Worm (Caenorhabditis elegans) whole organism, young adult: ENCODE measurements around the gene pix-1.
A peak's percentile ranks its signal among the peaks of the same experiment; 100 is the strongest.

ENCODE experiments used
- B0019.2 ChIP-seq: fragments of 200-800 bp; sonication (Bioruptor generic); conservative IDR thresholded peaks from 2 replicates; pipeline ENCODE4 v1.3.6; 2022; ENCODE audit warnings: missing genetic modification reagents, missing genetic modification characterization, missing compliant biosample characterization
- B0261.1 ChIP-seq: sonication (generic microtip); optimal IDR thresholded peaks from 2 replicates; lab custom pipeline; 2016; ENCODE audit warnings: mild to moderate bottlenecking, missing genetic modification characterization, moderate library complexity, missing compliant biosample characterization
- C17E4.6 ChIP-seq: fragments of 200-800 bp; sonication (Bioruptor generic); IDR thresholded peaks from 2 replicates; pipeline ENCODE4 v1.3.6; 2022; ENCODE audit warnings: missing genetic modification reagents, missing genetic modification characterization, missing compliant biosample characterization
- D2030.7 ChIP-seq: fragments of 200-800 bp; sonication (Bioruptor generic); IDR thresholded peaks from 2 replicates; pipeline ENCODE4 v1.3.6; 2022; ENCODE audit warnings: missing genetic modification reagents, missing genetic modification characterization, missing compliant biosample characterization
- F22D6.2 ChIP-seq: sonication (generic microtip); optimal IDR thresholded peaks from 2 replicates; lab custom pipeline; 2016; ENCODE audit warnings: mild to moderate bottlenecking, missing genetic modification characterization, missing compliant biosample characterization
- F23B12.7 ChIP-seq: sonication (generic microtip); optimal IDR thresholded peaks from 2 replicates; lab custom pipeline; 2017; ENCODE audit warnings: missing genetic modification characterization, mild to moderate bottlenecking, missing compliant biosample characterization, antibody characterized with exemption, moderate library complexity; ENCODE audit not compliant: insufficient read depth
- F33H1.4 ChIP-seq: fragments of 200-800 bp; sonication (Bioruptor generic); IDR thresholded peaks from 2 replicates; pipeline ENCODE4 v1.3.6; 2022; ENCODE audit warnings: missing genetic modification reagents, missing genetic modification characterization, missing compliant biosample characterization
- F37B4.10 ChIP-seq: fragments of 200-800 bp; sonication (Bioruptor generic); IDR thresholded peaks from 2 replicates; pipeline ENCODE4 v1.3.6; 2022; ENCODE audit warnings: missing genetic modification characterization, missing compliant biosample characterization
- F55B11.4 ChIP-seq: sonication (generic microtip); optimal IDR thresholded peaks from 2 replicates; lab custom pipeline; 2016; ENCODE audit warnings: missing compliant biosample characterization, missing genetic modification characterization, borderline replicate concordance; ENCODE audit not compliant: insufficient read depth
- K11D2.4 ChIP-seq: fragments of 200-800 bp; sonication (Bioruptor generic); IDR thresholded peaks from 2 replicates; pipeline ENCODE4 v1.3.6; 2022; ENCODE audit warnings: missing genetic modification reagents, missing genetic modification characterization, missing compliant biosample characterization
- Y53F4B.3 ChIP-seq: fragments of 200-800 bp; sonication (Bioruptor generic); IDR thresholded peaks from 2 replicates; pipeline ENCODE4 v1.3.6; 2022; ENCODE audit warnings: missing genetic modification reagents, missing genetic modification characterization, missing compliant biosample characterization
- Y67H2A.10 ChIP-seq: fragments of 200-800 bp; sonication (Bioruptor generic); conservative IDR thresholded peaks from 2 replicates; pipeline ENCODE4 v1.3.6; 2022; ENCODE audit warnings: missing genetic modification reagents, missing genetic modification characterization, missing compliant biosample characterization
- Y79H2A.3 ChIP-seq: fragments of 200-800 bp; sonication (Bioruptor generic); conservative IDR thresholded peaks from 2 replicates; pipeline ENCODE4 v1.3.6; 2022; ENCODE audit warnings: missing genetic modification reagents, missing genetic modification characterization, missing compliant biosample characterization
- Y95B8A.8 ChIP-seq: fragments of 200-800 bp; sonication (Bioruptor generic); IDR thresholded peaks from 2 replicates; pipeline ENCODE4 v1.3.6; 2022; ENCODE audit warnings: missing genetic modification reagents, missing genetic modification characterization, missing compliant biosample characterization
- ZK185.1 ChIP-seq: sonication (generic microtip); optimal IDR thresholded peaks from 2 replicates; lab custom pipeline; 2016; ENCODE audit warnings: mild to moderate bottlenecking, missing genetic modification characterization, missing compliant biosample characterization; ENCODE audit not compliant: poor library complexity, severe bottlenecking
- aptf-3 ChIP-seq: fragments of 200-800 bp; sonication (Bioruptor generic); IDR thresholded peaks from 2 replicates; pipeline ENCODE4 v1.3.6; 2022; ENCODE audit warnings: missing genetic modification characterization, missing compliant biosample characterization
- atf-7 ChIP-seq: sonication (generic microtip); optimal IDR thresholded peaks from 2 replicates; lab custom pipeline; 2017; ENCODE audit warnings: mild to moderate bottlenecking, missing genetic modification characterization, missing compliant biosample characterization
- attf-5 ChIP-seq: fragments of 200-800 bp; sonication (Bioruptor generic); optimal IDR thresholded peaks from 2 replicates; lab custom pipeline; 2018; ENCODE audit warnings: mild to moderate bottlenecking, missing genetic modification characterization, missing compliant biosample characterization
- bed-1 ChIP-seq: fragments of 200-800 bp; sonication (Bioruptor generic); IDR thresholded peaks from 2 replicates; pipeline ENCODE4 v1.3.6; 2022; ENCODE audit warnings: missing genetic modification reagents, missing genetic modification characterization, missing compliant biosample characterization
- cebp-2 ChIP-seq: fragments of 200-800 bp; sonication (Bioruptor generic); IDR thresholded peaks from 2 replicates; pipeline ENCODE4 v1.3.6; 2022; ENCODE audit warnings: missing genetic modification characterization, missing compliant biosample characterization
- ceh-79 ChIP-seq: sonication (generic microtip); optimal IDR thresholded peaks from 2 replicates; lab custom pipeline; 2017; ENCODE audit warnings: mild to moderate bottlenecking, missing genetic modification characterization, missing compliant biosample characterization
- chd-7 ChIP-seq: sonication (generic microtip); optimal IDR thresholded peaks from 2 replicates; lab custom pipeline; 2016; ENCODE audit warnings: mild to moderate bottlenecking, missing genetic modification characterization, moderate library complexity, missing compliant biosample characterization
- egl-44 ChIP-seq: fragments of 200-800 bp; sonication (Bioruptor generic); IDR thresholded peaks from 2 replicates; pipeline ENCODE4 v1.3.6; 2022; ENCODE audit warnings: missing genetic modification reagents, missing genetic modification characterization, missing compliant biosample characterization
- hlh-12 ChIP-seq: sonication (generic microtip); optimal IDR thresholded peaks from 2 replicates; lab custom pipeline; 2016; ENCODE audit warnings: missing genetic modification characterization, missing compliant biosample characterization
- hlh-26 ChIP-seq: fragments of 200-800 bp; sonication (Bioruptor generic); conservative IDR thresholded peaks from 2 replicates; pipeline ENCODE4 v1.3.6; 2022; ENCODE audit warnings: missing genetic modification reagents, missing genetic modification characterization, missing compliant biosample characterization
- hsf-1 ChIP-seq: fragments of 200-800 bp; sonication (Bioruptor generic); IDR thresholded peaks from 2 replicates; pipeline ENCODE4 v1.3.6; 2022; ENCODE audit warnings: missing genetic modification reagents, missing genetic modification characterization, missing compliant biosample characterization
- lag-1 ChIP-seq: fragments of 200-800 bp; sonication (Bioruptor generic); IDR thresholded peaks from 2 replicates; pipeline ENCODE4 v1.3.6; 2022; ENCODE audit warnings: missing genetic modification reagents, missing genetic modification characterization, missing compliant biosample characterization
- lin-26 ChIP-seq: fragments of 200-800 bp; sonication (Bioruptor generic); IDR thresholded peaks from 2 replicates; pipeline ENCODE4 v1.3.6; 2022; ENCODE audit warnings: missing genetic modification reagents, missing genetic modification characterization, missing compliant biosample characterization
- lin-35 ChIP-seq, 3 experiments: fragments of 150-350 bp in 2 of 3; sonication (generic microtip) in 1 of 3; optimal IDR thresholded peaks; 2 replicates each; lab custom pipeline; 2014 to 2018; ENCODE audit warnings: missing biosample characterization in 3 of 3, missing genetic modification characterization in 3 of 3, missing genetic modification reagents in 3 of 3
- lin-54 ChIP-seq: fragments of 200-800 bp; sonication (Bioruptor generic); optimal IDR thresholded peaks from 2 replicates; lab custom pipeline; 2018; ENCODE audit warnings: mild to moderate bottlenecking, missing genetic modification characterization, missing compliant biosample characterization
- mel-28 ChIP-seq: sonication (generic microtip); optimal IDR thresholded peaks from 2 replicates; lab custom pipeline; 2016; ENCODE audit warnings: borderline replicate concordance, mild to moderate bottlenecking, missing genetic modification characterization, missing compliant biosample characterization
- nfya-1 ChIP-seq: sonication (generic microtip); optimal IDR thresholded peaks from 2 replicates; lab custom pipeline; 2017; ENCODE audit warnings: antibody characterized with exemption, missing compliant biosample characterization, missing genetic modification characterization, borderline replicate concordance; ENCODE audit not compliant: insufficient read depth
- nfyb-1 ChIP-seq: fragments of 200-800 bp; sonication (Bioruptor generic); IDR thresholded peaks from 2 replicates; pipeline ENCODE4 v1.3.6; 2022; ENCODE audit warnings: missing genetic modification reagents, missing genetic modification characterization, missing compliant biosample characterization
- nhr-80 ChIP-seq: sonication (generic microtip); optimal IDR thresholded peaks from 2 replicates; lab custom pipeline; 2016; ENCODE audit warnings: missing genetic modification characterization, missing compliant biosample characterization
- nhr-90 ChIP-seq: sonication (generic microtip); optimal IDR thresholded peaks from 2 replicates; lab custom pipeline; 2016; ENCODE audit warnings: missing genotype, mild to moderate bottlenecking, missing genetic modification characterization, missing compliant biosample characterization
- snpc-1.1 ChIP-seq: sonication (generic microtip); optimal IDR thresholded peaks from 2 replicates; lab custom pipeline; 2017; ENCODE audit warnings: missing genetic modification characterization, mild to moderate bottlenecking, missing compliant biosample characterization, antibody characterized with exemption, moderate library complexity, missing genotype, missing genetic modification reagents; ENCODE audit not compliant: insufficient read depth
- snpc-3.4 ChIP-seq: sonication (generic microtip); optimal IDR thresholded peaks from 2 replicates; lab custom pipeline; 2017; ENCODE audit warnings: missing genetic modification characterization, mild to moderate bottlenecking, missing compliant biosample characterization, antibody characterized with exemption, moderate library complexity, missing genotype, missing genetic modification reagents
- somi-1 ChIP-seq: fragments of 200-800 bp; sonication (Bioruptor generic); optimal IDR thresholded peaks from 2 replicates; lab custom pipeline; 2018; ENCODE audit warnings: mild to moderate bottlenecking, missing genetic modification characterization, missing compliant biosample characterization
- tbx-9 ChIP-seq: sonication (generic microtip); optimal IDR thresholded peaks from 2 replicates; lab custom pipeline; 2016; ENCODE audit warnings: borderline replicate concordance, missing genetic modification characterization, inconsistent platforms, missing compliant biosample characterization
- unc-62 ChIP-seq: fragments of 150-350 bp; optimal IDR thresholded peaks from 2 replicates; lab custom pipeline; 2014; ENCODE audit warnings: missing biosample characterization, missing genetic modification reagents, missing genetic modification characterization
- xnd-1 ChIP-seq: sonication (generic microtip); optimal IDR thresholded peaks from 2 replicates; lab custom pipeline; 2016; ENCODE audit warnings: missing genotype, missing genetic modification reagents, missing genetic modification characterization, missing compliant biosample characterization
- ztf-18 ChIP-seq: sonication (generic microtip); optimal IDR thresholded peaks from 2 replicates; lab custom pipeline; 2016; ENCODE audit warnings: missing genotype, mild to moderate bottlenecking, missing genetic modification characterization, missing compliant biosample characterization
- ztf-3 ChIP-seq: fragments of 200-800 bp; sonication (Bioruptor generic); optimal IDR thresholded peaks from 2 replicates; lab custom pipeline; 2018; ENCODE audit warnings: mild to moderate bottlenecking, missing genetic modification characterization, missing compliant biosample characterization

pix-1 gene

ce11 chrX:13781445-13782073 lies 54.5 kb downstream of the pix-1 start (continued):
- TF ChIP-seq ZK185.1 (tag; lab: Kevin White, UChicago), result peak; percentile 54
- peak; percentile 54; the same call in 1 of the 2 replicates for TF ChIP-seq egl-44 (GFP tag; lab: Robert Waterston, UW)
- peak; percentile 47; the same call in 1 of the 2 replicates for TF ChIP-seq C17E4.6 (GFP tag; lab: Robert Waterston, UW)
- no peak for TF ChIP-seq nfyb-1 (GFP tag; lab: Robert Waterston, UW)
- TF ChIP-seq hlh-26 (GFP tag; lab: Robert Waterston, UW), result no peak
- TF ChIP-seq nfya-1 (tag; lab: Kevin White, UChicago), result no peak
- TF ChIP-seq K11D2.4 (GFP tag; lab: Robert Waterston, UW), result no peak
- no peak for TF ChIP-seq snpc-3.4 (tag; lab: Kevin White, UChicago)
- peak; percentile 55 for TF ChIP-seq nhr-90 (tag; lab: Kevin White, UChicago)
- no peak for TF ChIP-seq hsf-1
- no peak for TF ChIP-seq lag-1
- TF ChIP-seq Y67H2A.10 (GFP tag; lab: Robert Waterston, UW), result no peak
- TF ChIP-seq Y53F4B.3 (GFP tag; lab: Robert Waterston, UW), result no peak
- TF ChIP-seq ceh-79 (tag; lab: Kevin White, UChicago), result no peak
- TF ChIP-seq F33H1.4, result no peak
- no peak for TF ChIP-seq unc-62 (GFP tag; lab: Kevin White, UChicago)
- TF ChIP-seq ztf-3 (GFP tag; lab: Kevin White, UChicago), result no peak
- TF ChIP-seq chd-7 (tag; lab: Kevin White, UChicago), result no peak
- TF ChIP-seq tbx-9 (tag; lab: Kevin White, UChicago), result no peak
- TF ChIP-seq atf-7 (tag; lab: Kevin White, UChicago), result peak; percentile 18
- TF ChIP-seq lin-54 (GFP tag; lab: Kevin White, UChicago), result peak; percentile 34
- peak; percentile 42 for TF ChIP-seq hlh-12 (tag; lab: Kevin White, UChicago)
- TF ChIP-seq F22D6.2 (tag; lab: Kevin White, UChicago), result no peak
- peak in 1 of 3 experiments; percentile 31 for TF ChIP-seq lin-35 (GFP tag; optimal IDR thresholded peaks at IDR 0.05; lab: Kevin White, UChicago)
- no peak for TF ChIP-seq Y79H2A.3
- TF ChIP-seq Y95B8A.8 (GFP tag; lab: Robert Waterston, UW), result no peak
- TF ChIP-seq D2030.7 (GFP tag; lab: Robert Waterston, UW), result peak; percentile 70
- TF ChIP-seq B0019.2 (GFP tag; lab: Robert Waterston, UW), result no peak
- peak; percentile 91 for TF ChIP-seq lin-26 (GFP tag; lab: Robert Waterston, UW)
- TF ChIP-seq somi-1 (GFP tag; lab: Kevin White, UChicago), result peak; percentile 33
- TF ChIP-seq F23B12.7, result no peak
- TF ChIP-seq xnd-1 (tag; lab: Kevin White, UChicago), result no peak
- peak; percentile 36 for TF ChIP-seq ztf-18 (tag; lab: Kevin White, UChicago)
- no peak for TF ChIP-seq attf-5 (GFP tag; lab: Kevin White, UChicago)
- peak; percentile 91 for TF ChIP-seq B0261.1 (tag; lab: Kevin White, UChicago)
- no peak for TF ChIP-seq nhr-80 (tag; lab: Kevin White, UChicago)
- no peak for TF ChIP-seq bed-1 (GFP tag; lab: Robert Waterston, UW)
- TF ChIP-seq mel-28, result no peak
- TF ChIP-seq F37B4.10 (GFP tag; lab: Robert Waterston, UW), result no peak
- TF ChIP-seq F55B11.4 (tag; lab: Kevin White, UChicago), result no peak
- 0 out of 2 replicates have a peak, but pooled peaks have one; percentile 52 for TF ChIP-seq cebp-2 (GFP tag; lab: Robert Waterston, UW)
- TF ChIP-seq aptf-3 (GFP tag; lab: Robert Waterston, UW), result 0 out of 2 replicates have a peak, but pooled peaks have one; percentile 9
- peak; percentile 23 for TF ChIP-seq snpc-1.1 (tag; lab: Kevin White, UChicago)
